Fruit fly (Drosophila melanogaster): Measurements from ENCODE around the gene Hcs.

Gene Hcs

DNA sequence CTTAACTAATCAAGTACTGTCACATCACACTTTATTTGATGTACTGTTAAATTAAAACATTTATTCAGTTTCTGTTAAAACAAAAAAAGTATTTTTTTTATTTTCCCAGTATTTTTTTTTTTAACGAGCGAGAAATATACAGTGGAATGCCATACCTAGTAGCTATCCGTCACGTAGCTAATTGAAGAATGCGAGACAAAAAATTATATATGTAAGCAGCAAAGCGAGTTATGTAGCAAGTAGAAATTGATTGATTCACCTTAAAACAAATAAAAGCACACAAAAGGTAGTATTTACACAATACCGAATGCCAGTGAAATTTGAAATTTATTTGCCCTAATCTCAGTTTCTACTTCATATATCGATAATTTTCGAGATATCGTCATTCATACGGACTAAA is 35.9 kb upstream of the Hcs start (continued):
- TF ChIP-seq CG11504 (tag; optimal IDR thresholded peaks at IDR 0.05) (peak; percentile 39), insv (GFP tag; optimal IDR thresholded peaks at IDR 0.05) (no peak), D19B (GFP tag; optimal IDR thresholded peaks at IDR 0.05) (no peak), chm (GFP tag; IDR thresholded peaks at IDR 0.05) (no peak), Hr3 (GFP tag; optimal IDR thresholded peaks at IDR 0.05) (no peak), nau (GFP tag; optimal IDR thresholded peaks at IDR 0.05) (no peak), CG7839 (tag; optimal IDR thresholded peaks at IDR 0.05) (peak; percentile 30), Sox102F (GFP tag; optimal IDR thresholded peaks at IDR 0.05) (peak; percentile 17), Dip3 (GFP tag; optimal IDR thresholded peaks at IDR 0.05) (no peak), Dfd (GFP tag; optimal IDR thresholded peaks at IDR 0.05) (no peak), CG4617 (GFP tag; optimal IDR thresholded peaks at IDR 0.05; ENCODE audit: borderline replicate concordance) (peak; percentile 17), CG15269 (tag; optimal IDR thresholded peaks at IDR 0.05) (no peak), CG31388 (GFP tag; optimal IDR thresholded peaks at IDR 0.05) (no peak), CG6175 (GFP tag; IDR thresholded peaks at IDR 0.05) (no peak), ap (GFP tag; IDR thresholded peaks at IDR 0.05) (no peak), slp2 (GFP tag; optimal IDR thresholded peaks at IDR 0.05) (no peak), Trl (optimal IDR thresholded peaks at IDR 0.05) (no peak), Trl (GFP tag; optimal IDR thresholded peaks at IDR 0.05) (no peak), Tbp (GFP tag; optimal IDR thresholded peaks at IDR 0.05) (no peak), dmrt99B (tag; optimal IDR thresholded peaks at IDR 0.05) (no peak), NfI (GFP tag; optimal IDR thresholded peaks at IDR 0.05) (no peak), Rfx (GFP tag; IDR thresholded peaks at IDR 0.05) (no peak), Chrac-16 (GFP tag; optimal IDR thresholded peaks at IDR 0.05) (no peak), ATbp (GFP tag; optimal IDR thresholded peaks at IDR 0.05) (no peak), sna (GFP tag; IDR thresholded peaks at IDR 0.05; ENCODE audit: partially characterized antibody) (0 out of 2 replicates have a peak, but pooled peaks have one; percentile 28), zf30C (GFP tag; optimal IDR thresholded peaks at IDR 0.05) (no peak), Ets97D (GFP tag; optimal IDR thresholded peaks at IDR 0.05) (peak; percentile 71), BEAF-32 (GFP tag; optimal IDR thresholded peaks at IDR 0.05) (peak; percentile 22), chif (GFP tag; optimal IDR thresholded peaks at IDR 0.05) (peak in 1 of 2 experiments; percentile 23), CG18011 (GFP tag; optimal IDR thresholded peaks at IDR 0.05) (peak; percentile 98), CG15479 (GFP tag; optimal IDR thresholded peaks at IDR 0.05) (no peak), CG9727 (GFP tag; optimal IDR thresholded peaks at IDR 0.05) (no peak), ci (GFP tag; IDR thresholded peaks at IDR 0.05) (no peak), CG12659 (GFP tag; optimal IDR thresholded peaks at IDR 0.05) (peak; percentile 32), CG9609 (GFP tag; optimal IDR thresholded peaks at IDR 0.05) (no peak), nerfin-1 (tag; optimal IDR thresholded peaks at IDR 0.05) (no peak), CG11560 (tag; IDR thresholded peaks at IDR 0.05) (no peak), slou (GFP tag; optimal IDR thresholded peaks at IDR 0.05) (no peak), Mrtf (GFP tag; IDR thresholded peaks at IDR 0.05) (no peak), CG34224 (GFP tag; IDR thresholded peaks at IDR 0.05; ENCODE audit: partially characterized antibody) (no peak), Dip2 (GFP tag; IDR thresholded peaks at IDR 0.05) (no peak), Aef1 (GFP tag; IDR thresholded peaks at IDR 0.05) (no peak), B-H1 (GFP tag; IDR thresholded peaks at IDR 0.05) (no peak), ac (GFP tag; optimal IDR thresholded peaks at IDR 0.05) (no peak), CG30020 (tag; optimal IDR thresholded peaks at IDR 0.05) (no peak), CG17829 (tag; optimal IDR thresholded peaks at IDR 0.05) (no peak), CG13624 (GFP tag; optimal IDR thresholded peaks at IDR 0.05) (no peak), CG2199 (GFP tag; IDR thresholded peaks at IDR 0.05) (peak; percentile 87), amos (GFP tag; IDR thresholded peaks at IDR 0.05; ENCODE audit: partially characterized antibody) (peak; percentile 48; the same call in 1 of the 2 replicates), dati (GFP tag; IDR thresholded peaks at IDR 0.05) (no peak), Poxn (GFP tag; IDR thresholded peaks at IDR 0.05) (no peak), nmo (GFP tag; optimal IDR thresholded peaks at IDR 0.05) (no peak)

All from whole organism, embryonic.